Fruit fly (Drosophila melanogaster): ENCODE results near the gene Tsp66E.

The Tsp66E gene

DNA sequence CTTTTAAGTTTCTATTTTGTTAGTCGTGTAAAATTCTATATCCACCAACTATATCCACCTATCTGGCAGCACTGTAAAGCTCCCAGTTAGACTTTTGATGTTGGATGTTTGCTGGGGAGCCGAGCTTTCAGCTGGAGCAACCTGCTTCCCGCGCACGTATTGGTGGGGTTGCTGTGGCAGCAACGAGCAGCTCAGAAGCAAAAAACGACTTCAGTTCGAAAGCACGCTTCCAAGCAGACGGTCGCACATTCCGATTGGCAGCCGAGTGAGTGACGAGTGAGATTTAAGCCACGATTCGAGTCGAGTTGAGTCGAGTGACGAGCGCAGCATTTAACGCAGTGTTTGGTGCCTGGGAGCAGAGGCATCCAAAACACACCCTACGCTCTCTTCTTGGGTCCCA is at the start of gene Tsp66E, which contains the start of gene mfr (continued):
- peak; percentile 50; the same call in 1 of the 2 replicates for TF ChIP-seq Adf1 (GFP tag; IDR thresholded peaks at IDR 0.05)
- TF ChIP-seq CG13287 (GFP tag; IDR thresholded peaks at IDR 0.05; ENCODE audit: partially characterized antibody): peak; percentile 40
- peak; percentile 27 for TF ChIP-seq cg (GFP tag; optimal IDR thresholded peaks at IDR 0.05)
- TF ChIP-seq ci (GFP tag; IDR thresholded peaks at IDR 0.05): peak; percentile 74; the same call in 2 of the 3 replicates
- peak; percentile 96 for TF ChIP-seq CG16779 (GFP tag; IDR thresholded peaks at IDR 0.05)

DNA sequence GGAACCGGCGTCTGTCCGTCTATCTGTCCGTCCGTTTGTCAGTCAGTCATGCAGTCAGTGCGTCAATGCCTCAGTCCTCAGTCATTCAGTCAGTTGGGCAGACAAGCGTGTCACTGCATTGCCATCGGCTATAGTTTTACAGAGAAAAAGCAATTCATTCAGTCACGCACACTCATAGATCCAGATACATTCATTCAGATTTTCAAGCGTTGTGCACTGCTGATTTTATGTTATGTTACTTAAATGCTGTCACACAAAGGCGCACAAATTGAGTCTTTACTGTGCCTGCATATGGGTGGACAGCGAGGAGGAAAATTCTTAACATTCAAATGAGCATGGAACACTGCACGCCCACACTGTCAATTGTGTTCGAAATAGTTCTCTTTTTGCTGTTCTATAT is 47.1 kb upstream of the Tsp66E start:
- TF ChIP-seq CG12071 (GFP tag; optimal IDR thresholded peaks at IDR 0.05) (peak; percentile 12), CG15601 (tag; optimal IDR thresholded peaks at IDR 0.05) (no peak), CG11695 (GFP tag; IDR thresholded peaks at IDR 0.05) (0 out of 3 replicates have a peak, but pooled peaks have one; percentile 30), ro (GFP tag; IDR thresholded peaks at IDR 0.05) (no peak), ftz-f1 (GFP tag; optimal IDR thresholded peaks at IDR 0.05) (no peak), luna (GFP tag; optimal IDR thresholded peaks at IDR 0.05) (no peak), pnt (GFP tag; optimal IDR thresholded peaks at IDR 0.05) (no peak), vnd (GFP tag; IDR thresholded peaks at IDR 0.05; ENCODE audit: partially characterized antibody) (no peak), Dip2 (GFP tag; IDR thresholded peaks at IDR 0.05) (no peak), CG14050 (GFP tag; IDR thresholded peaks at IDR 0.05) (peak; percentile 13; the same call in 1 of the 3 replicates), amos (GFP tag; IDR thresholded peaks at IDR 0.05; ENCODE audit: partially characterized antibody) (no peak), CG7963 (GFP tag; IDR thresholded peaks at IDR 0.05; ENCODE audit: partially characterized antibody) (no peak), CG10321 (GFP tag; IDR thresholded peaks at IDR 0.05) (no peak), ems (GFP tag; optimal IDR thresholded peaks at IDR 0.05) (no peak), yki (optimal IDR thresholded peaks at IDR 0.05) (no peak), Gsc (GFP tag; IDR thresholded peaks at IDR 0.05) (no peak), CG13624 (GFP tag; optimal IDR thresholded peaks at IDR 0.05) (no peak), CG4730 (GFP tag; IDR thresholded peaks at IDR 0.05) (0 out of 2 replicates have a peak, but pooled peaks have one; percentile 26), CG7786 (GFP tag; optimal IDR thresholded peaks at IDR 0.05) (no peak), crol (GFP tag; IDR thresholded peaks at IDR 0.05) (no peak), trem (tag; optimal IDR thresholded peaks at IDR 0.05) (no peak), CG2202 (tag; optimal IDR thresholded peaks at IDR 0.05) (no peak), Rx (GFP tag; IDR thresholded peaks at IDR 0.05) (no peak), CG31441 (GFP tag; IDR thresholded peaks at IDR 0.05) (no peak), ewg (GFP tag; optimal IDR thresholded peaks at IDR 0.05) (no peak), en (GFP tag; optimal IDR thresholded peaks at IDR 0.05) (no peak), knrl (GFP tag; IDR thresholded peaks at IDR 0.05; ENCODE audit: partially characterized antibody) (no peak), CG7357 (GFP tag; IDR thresholded peaks at IDR 0.05) (no peak), Hsf (GFP tag; optimal IDR thresholded peaks at IDR 0.05) (no peak), CG6272 (GFP tag; IDR thresholded peaks at IDR 0.05) (no peak), Oli (tag; optimal IDR thresholded peaks at IDR 0.05) (no peak), CG8765 (GFP tag; IDR thresholded peaks at IDR 0.05) (no peak), CG6791 (GFP tag; IDR thresholded peaks at IDR 0.05; ENCODE audit: partially characterized antibody) (no peak), CG4617 (GFP tag; optimal IDR thresholded peaks at IDR 0.05; ENCODE audit: borderline replicate concordance) (no peak), CG18764 (GFP tag; optimal IDR thresholded peaks at IDR 0.05) (no peak), gro (GFP tag; optimal IDR thresholded peaks at IDR 0.05) (no peak), dan (GFP tag; IDR thresholded peaks at IDR 0.05) (no peak), exex (tag; optimal IDR thresholded peaks at IDR 0.05) (no peak), CG6175 (GFP tag; IDR thresholded peaks at IDR 0.05) (no peak), MTF-1 (GFP tag; optimal IDR thresholded peaks at IDR 0.05; ENCODE audit: borderline replicate concordance) (no peak), Bgb (GFP tag; IDR thresholded peaks at IDR 0.05; ENCODE audit: partially characterized antibody) (no peak), gce (GFP tag; IDR thresholded peaks at IDR 0.05) (no peak), eyg (GFP tag; optimal IDR thresholded peaks at IDR 0.05) (no peak), Camta (GFP tag; optimal IDR thresholded peaks at IDR 0.05) (no peak), CrebB (tag; optimal IDR thresholded peaks at IDR 0.05) (no peak), CG14014 (GFP tag; IDR thresholded peaks at IDR 0.05) (no peak)
